Fruit fly (Drosophila melanogaster): ENCODE results near the gene CG9692.

CG9692 gene

dm6 chr3L:16748343-16748742 lies 43.6 kb downstream of the CG9692 start (continued):
- no peak for TF ChIP-seq Blimp-1 (GFP tag; optimal IDR thresholded peaks at IDR 0.05)
- peak; percentile 2 for TF ChIP-seq lbe (GFP tag; optimal IDR thresholded peaks at IDR 0.05)
- peak; percentile 19 for TF ChIP-seq CG11504 (tag; optimal IDR thresholded peaks at IDR 0.05)
- TF ChIP-seq dmrt11E (tag; optimal IDR thresholded peaks at IDR 0.05), result peak; percentile 9
- no peak for TF ChIP-seq Oaz (GFP tag; IDR thresholded peaks at IDR 0.05)
- no peak for TF ChIP-seq shn (GFP tag; optimal IDR thresholded peaks at IDR 0.05)
- no peak for TF ChIP-seq lola (GFP tag; optimal IDR thresholded peaks at IDR 0.05)
- no peak for TF ChIP-seq Usf (GFP tag; optimal IDR thresholded peaks at IDR 0.05)
- peak; percentile 27 for TF ChIP-seq gem (tag; optimal IDR thresholded peaks at IDR 0.05)
- no peak for TF ChIP-seq Ptx1 (GFP tag; IDR thresholded peaks at IDR 0.05)
- TF ChIP-seq CG2712 (tag; optimal IDR thresholded peaks at IDR 0.05), result peak; percentile 7
- no peak for TF ChIP-seq hbn (GFP tag; IDR thresholded peaks at IDR 0.05; ENCODE audit: partially characterized antibody)

DNA sequence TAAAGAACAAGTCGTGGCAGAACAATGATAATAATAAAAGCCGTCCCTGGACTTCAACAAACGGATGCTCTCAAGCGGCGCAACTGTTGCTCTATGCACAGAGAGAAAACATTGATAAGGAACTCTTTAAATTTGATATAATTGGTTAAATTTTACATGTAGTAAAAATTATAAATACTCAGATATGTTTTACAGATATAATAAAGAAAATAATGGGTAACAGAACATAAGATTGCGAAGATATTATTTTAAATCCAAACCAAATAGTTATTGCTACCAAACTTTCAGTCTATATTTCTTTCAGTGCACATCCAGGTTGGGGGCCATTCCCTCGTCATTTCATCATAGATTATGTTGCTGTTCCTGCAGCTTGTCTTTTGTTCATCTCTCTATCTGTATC lies 45.0 kb downstream of the CG9692 start:
- TF ChIP-seq yki (optimal IDR thresholded peaks at IDR 0.05) (no peak), CG8388 (GFP tag; optimal IDR thresholded peaks at IDR 0.05) (peak; percentile 49), sens (GFP tag) (peak; percentile 74), CG9609 (GFP tag; optimal IDR thresholded peaks at IDR 0.05) (no peak), Elba2 (GFP tag; optimal IDR thresholded peaks at IDR 0.05) (no peak), HLH4C (GFP tag; IDR thresholded peaks at IDR 0.05; ENCODE audit: partially characterized antibody) (no peak), gt (GFP tag; IDR thresholded peaks at IDR 0.05) (no peak), CG11398 (GFP tag; optimal IDR thresholded peaks at IDR 0.05) (no peak), CG34422 (GFP tag; IDR thresholded peaks at IDR 0.05) (no peak), lov (optimal IDR thresholded peaks at IDR 0.05) (no peak), lov (GFP tag; IDR thresholded peaks at IDR 0.05) (no peak), nerfin-1 (tag; optimal IDR thresholded peaks at IDR 0.05) (peak; percentile 44), row (GFP tag; IDR thresholded peaks at IDR 0.05) (no peak), p53 (GFP tag; optimal IDR thresholded peaks at IDR 0.05) (no peak), CG7963 (GFP tag; IDR thresholded peaks at IDR 0.05; ENCODE audit: partially characterized antibody) (no peak), NK7.1 (GFP tag; optimal IDR thresholded peaks at IDR 0.05) (no peak), CG10543 (GFP tag; optimal IDR thresholded peaks at IDR 0.05) (no peak), shn (GFP tag; optimal IDR thresholded peaks at IDR 0.05) (no peak), chinmo (GFP tag; IDR thresholded peaks at IDR 0.05; ENCODE audit: partially characterized antibody) (no peak), zen (tag; optimal IDR thresholded peaks at IDR 0.05) (peak; percentile 18), odd (GFP tag; optimal IDR thresholded peaks at IDR 0.05) (no peak), Atf6 (GFP tag; IDR thresholded peaks at IDR 0.05) (no peak), Abd-B (GFP tag; optimal IDR thresholded peaks at IDR 0.05) (no peak), pho (GFP tag; optimal IDR thresholded peaks at IDR 0.05) (no peak), repo (GFP tag; optimal IDR thresholded peaks at IDR 0.05) (no peak), Vsx1 (GFP tag; optimal IDR thresholded peaks at IDR 0.05) (no peak), gce (GFP tag; IDR thresholded peaks at IDR 0.05) (no peak), CG31388 (GFP tag; optimal IDR thresholded peaks at IDR 0.05) (no peak), ERR (GFP tag; optimal IDR thresholded peaks at IDR 0.05) (no peak), Lpt (GFP tag; optimal IDR thresholded peaks at IDR 0.05) (no peak), BEAF-32 (GFP tag; optimal IDR thresholded peaks at IDR 0.05) (no peak), zen2 (GFP tag; IDR thresholded peaks at IDR 0.05; ENCODE audit: partially characterized antibody) (no peak), NC2β (GFP tag; optimal IDR thresholded peaks at IDR 0.05) (no peak), Med (GFP tag) (no peak), dimm (GFP tag; IDR thresholded peaks at IDR 0.05) (no peak), seq (GFP tag; IDR thresholded peaks at IDR 0.05) (no peak), Neu2 (GFP tag; optimal IDR thresholded peaks at IDR 0.05; ENCODE audit: borderline replicate concordance) (no peak), CG9932 (GFP tag; IDR thresholded peaks at IDR 0.05) (no peak), CG31441 (GFP tag; IDR thresholded peaks at IDR 0.05) (peak; percentile 72), twi (tag; optimal IDR thresholded peaks at IDR 0.05) (no peak)

Measured in whole organism, embryonic.